Worm (Caenorhabditis elegans): ENCODE data around the gene C55C3.3.

DNA sequence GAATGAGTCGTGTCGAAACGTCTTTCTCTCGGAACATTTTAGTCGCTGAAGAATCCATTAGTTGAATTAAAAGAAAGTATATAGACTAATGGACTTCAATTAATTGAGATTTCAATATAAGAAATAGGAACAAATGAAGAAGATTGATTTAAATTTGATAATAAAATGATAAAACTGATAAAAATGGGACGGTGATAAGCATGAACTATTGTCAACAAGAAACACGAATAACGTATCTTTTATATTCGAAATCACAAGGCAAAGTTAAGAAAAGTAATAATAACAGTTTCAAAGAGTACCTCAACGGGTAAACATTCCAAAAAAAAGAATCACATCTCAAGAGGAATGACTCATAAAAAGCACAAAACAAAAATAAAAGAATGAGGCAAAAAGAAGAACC lies 15.6 kb upstream of the C55C3.3 start, which contains the start of gene T19E7.6:
- TF ChIP-seq unc-62 (GFP tag; optimal IDR thresholded peaks at IDR 0.05) (no peak), F23B12.7 (tag; optimal IDR thresholded peaks at IDR 0.05; ENCODE audit: insufficient read depth) (no peak), attf-3 (GFP tag; conservative IDR thresholded peaks at IDR 0.05) (no peak), nfya-1 (tag; optimal IDR thresholded peaks at IDR 0.05; ENCODE audit: borderline replicate concordance, insufficient read depth) (no peak), lin-35 (GFP tag; optimal IDR thresholded peaks at IDR 0.05) (no peak), mxl-1 (tag; optimal IDR thresholded peaks at IDR 0.05) (no peak), hmg-20 (GFP tag; IDR thresholded peaks at IDR 0.05) (no peak), hlh-26 (GFP tag; conservative IDR thresholded peaks at IDR 0.05) (no peak), snpc-4 (GFP tag; optimal IDR thresholded peaks at IDR 0.05) (no peak), snpc-4 (tag; optimal IDR thresholded peaks at IDR 0.05) (no peak), zfh-2 (GFP tag; conservative IDR thresholded peaks at IDR 0.05) (no peak)

Measured in whole organism, young adult.